Fruit fly (Drosophila melanogaster): Measurements from ENCODE around the gene Jon99Fi.

Gene Jon99Fi

dm6 chr3R:30450224-30450623 is 38.5 kb upstream of the Jon99Fi start (continued):
- no peak for TF ChIP-seq CG2129 (GFP tag; IDR thresholded peaks at IDR 0.05; ENCODE audit: partially characterized antibody)
- peak; percentile 77 for TF ChIP-seq CG32767 (GFP tag; IDR thresholded peaks at IDR 0.05)
- no peak for TF ChIP-seq CG10267 (tag; optimal IDR thresholded peaks at IDR 0.05)
- peak; percentile 7 for TF ChIP-seq MESR4 (GFP tag; optimal IDR thresholded peaks at IDR 0.05)
- TF ChIP-seq Dek (tag; optimal IDR thresholded peaks at IDR 0.05): no peak
- TF ChIP-seq ttk (GFP tag; IDR thresholded peaks at IDR 0.05): peak; percentile 14; the same call in 1 of the 2 replicates
- TF ChIP-seq CG17361 (GFP tag; IDR thresholded peaks at IDR 0.05): no peak
- TF ChIP-seq CG9215 (GFP tag; IDR thresholded peaks at IDR 0.05): no peak
- peak; percentile 49 for TF ChIP-seq lilli (GFP tag; optimal IDR thresholded peaks at IDR 0.05)
- TF ChIP-seq cas (GFP tag; IDR thresholded peaks at IDR 0.05): peak; percentile 68; the same call in 1 of the 2 replicates
- peak; percentile 37 for TF ChIP-seq Myb (GFP tag; optimal IDR thresholded peaks at IDR 0.05)
- peak; percentile 65 for TF ChIP-seq CG31388 (GFP tag; optimal IDR thresholded peaks at IDR 0.05)
- TF ChIP-seq Camta (GFP tag; optimal IDR thresholded peaks at IDR 0.05): peak; percentile 78
- peak; percentile 77 for TF ChIP-seq CG7786 (GFP tag; optimal IDR thresholded peaks at IDR 0.05)
- peak; percentile 77 for TF ChIP-seq Taf1 (GFP tag; IDR thresholded peaks at IDR 0.05)
- TF ChIP-seq sisA (GFP tag; IDR thresholded peaks at IDR 0.05): peak; percentile 23
- TF ChIP-seq luna (GFP tag; optimal IDR thresholded peaks at IDR 0.05): peak; percentile 63
- peak; percentile 12 for TF ChIP-seq CG10274 (GFP tag; optimal IDR thresholded peaks at IDR 0.05)
- peak; percentile 82 for TF ChIP-seq disco-r (GFP tag; optimal IDR thresholded peaks at IDR 0.05)
- peak; percentile 83 for TF ChIP-seq CG6854 (GFP tag; optimal IDR thresholded peaks at IDR 0.05)
- TF ChIP-seq Antp (GFP tag; optimal IDR thresholded peaks at IDR 0.05): peak; percentile 72
- peak; percentile 73 for TF ChIP-seq CG15011 (GFP tag; optimal IDR thresholded peaks at IDR 0.05)
- peak; percentile 98 for TF ChIP-seq Med (GFP tag)
- TF ChIP-seq ato (GFP tag; IDR thresholded peaks at IDR 0.05; ENCODE audit: partially characterized antibody): no peak; the same call in 1 of the 2 replicates
- peak; percentile 88 for TF ChIP-seq sim (GFP tag; IDR thresholded peaks at IDR 0.05)
- TF ChIP-seq tap (tag; optimal IDR thresholded peaks at IDR 0.05): peak; percentile 52
- peak; percentile 22 for TF ChIP-seq CG8281 (tag; optimal IDR thresholded peaks at IDR 0.05)
- TF ChIP-seq lbe (GFP tag; optimal IDR thresholded peaks at IDR 0.05): peak; percentile 94
- TF ChIP-seq CG4854 (GFP tag; optimal IDR thresholded peaks at IDR 0.05): peak; percentile 79
- TF ChIP-seq Dip2 (GFP tag; IDR thresholded peaks at IDR 0.05): no peak
- TF ChIP-seq CG7357 (GFP tag; IDR thresholded peaks at IDR 0.05): peak; percentile 47; the same call in 1 of the 3 replicates
- no peak for TF ChIP-seq pros (GFP tag; optimal IDR thresholded peaks at IDR 0.05)
- TF ChIP-seq repo (GFP tag; optimal IDR thresholded peaks at IDR 0.05): peak; percentile 85
- TF ChIP-seq Xbp1 (GFP tag; optimal IDR thresholded peaks at IDR 0.05): peak; percentile 25
- peak; percentile 85 for TF ChIP-seq bab2 (GFP tag; optimal IDR thresholded peaks at IDR 0.05)
- peak; percentile 86 for TF ChIP-seq CG32532 (GFP tag; IDR thresholded peaks at IDR 0.05)
- TF ChIP-seq ase (GFP tag; IDR thresholded peaks at IDR 0.05): no peak; the same call in 2 of the 3 replicates
- peak; percentile 5 for TF ChIP-seq TFAM (GFP tag; optimal IDR thresholded peaks at IDR 0.05)
- peak; percentile 78 for TF ChIP-seq CG33557 (GFP tag; optimal IDR thresholded peaks at IDR 0.05)
- TF ChIP-seq CG17568 (GFP tag; optimal IDR thresholded peaks at IDR 0.05): peak; percentile 82
- peak; percentile 82 for TF ChIP-seq CG6254 (GFP tag; optimal IDR thresholded peaks at IDR 0.05)
- TF ChIP-seq otp (GFP tag; IDR thresholded peaks at IDR 0.05): 0 out of 3 replicates have a peak, but pooled peaks have one; percentile 26
- no peak for TF ChIP-seq corto (GFP tag; optimal IDR thresholded peaks at IDR 0.05)
- TF ChIP-seq fu2 (GFP tag; optimal IDR thresholded peaks at IDR 0.05): peak; percentile 22
- peak; percentile 62 for TF ChIP-seq gem (tag; optimal IDR thresholded peaks at IDR 0.05)
- TF ChIP-seq dpn (GFP tag; optimal IDR thresholded peaks at IDR 0.05): peak; percentile 6 to 84
- TF ChIP-seq abd-A (tag; optimal IDR thresholded peaks at IDR 0.05): no peak
- TF ChIP-seq HLH4C (GFP tag; IDR thresholded peaks at IDR 0.05; ENCODE audit: partially characterized antibody): no peak
- peak; percentile 93 for TF ChIP-seq lab (GFP tag; optimal IDR thresholded peaks at IDR 0.05)
- TF ChIP-seq Dbx (GFP tag; IDR thresholded peaks at IDR 0.05): peak; percentile 94
- TF ChIP-seq CG13624 (GFP tag; optimal IDR thresholded peaks at IDR 0.05): peak; percentile 63
